Worm (Caenorhabditis elegans): Measurements from ENCODE around the gene srd-23.

DNA sequence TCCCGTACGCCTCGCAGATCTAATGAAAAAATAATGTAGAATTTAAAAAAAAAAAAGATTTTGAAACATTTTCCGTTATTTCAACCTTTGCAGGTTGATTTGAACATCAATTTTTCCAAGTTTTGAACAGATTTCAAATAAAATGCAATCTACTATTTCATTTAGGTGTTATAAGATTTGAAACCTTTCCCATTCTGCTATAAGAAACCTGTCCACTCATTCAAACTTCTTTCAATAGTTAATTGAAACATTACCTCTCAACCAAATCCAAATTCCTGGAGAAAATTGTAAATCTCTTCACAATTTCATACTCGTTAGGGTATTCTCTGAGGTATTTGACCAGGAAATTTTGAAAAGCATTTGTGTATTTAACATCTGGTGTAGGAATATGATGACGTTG lies 35.0 kb downstream of the srd-23 start:
- no peak for TF ChIP-seq tbx-11 (GFP tag; IDR thresholded peaks at IDR 0.05)
- TF ChIP-seq pes-1 (GFP tag; IDR thresholded peaks at IDR 0.05): no peak
- TF ChIP-seq hmg-4 (GFP tag; optimal IDR thresholded peaks at IDR 0.05): no peak
- no peak for TF ChIP-seq flt-1 (GFP tag; IDR thresholded peaks at IDR 0.05)
- TF ChIP-seq ama-1 (optimal IDR thresholded peaks at IDR 0.05): no peak
- TF ChIP-seq ets-7 (tag; optimal IDR thresholded peaks at IDR 0.05): no peak
- TF ChIP-seq scrt-1 (GFP tag; IDR thresholded peaks at IDR 0.05): no peak
